Fruit fly (Drosophila melanogaster) whole organism: Measurements from ENCODE around the gene Ent1.

Source experiments
- CG8478 ChIP-seq: fragments of >200 bp; optimal IDR thresholded peaks from 2 replicates; lab custom pipeline; 2018; ENCODE audit warnings: inconsistent platforms
- Dll ChIP-seq: fragments of >200 bp; optimal IDR thresholded peaks from 2 replicates; lab custom pipeline; 2017
- EcR ChIP-seq, 2 experiments: fragments of >200 bp; optimal IDR thresholded peaks; 2 replicates each; lab custom pipeline; 2017; ENCODE audit warnings: missing biosample characterization in 2 of 2, missing genetic modification characterization in 2 of 2, missing genetic modification reagents in 2 of 2
- pan ChIP-seq: fragments of >200 bp; optimal IDR thresholded peaks from 2 replicates; lab custom pipeline; 2017
- psq ChIP-seq: fragments of >200 bp; optimal IDR thresholded peaks from 2 replicates; lab custom pipeline; 2017
- usp ChIP-seq: fragments of >200 bp; optimal IDR thresholded peaks from 2 replicates; lab custom pipeline; 2017; ENCODE audit warnings: missing biosample characterization, missing genetic modification characterization, mixed read lengths

The Ent1 gene

DNA sequence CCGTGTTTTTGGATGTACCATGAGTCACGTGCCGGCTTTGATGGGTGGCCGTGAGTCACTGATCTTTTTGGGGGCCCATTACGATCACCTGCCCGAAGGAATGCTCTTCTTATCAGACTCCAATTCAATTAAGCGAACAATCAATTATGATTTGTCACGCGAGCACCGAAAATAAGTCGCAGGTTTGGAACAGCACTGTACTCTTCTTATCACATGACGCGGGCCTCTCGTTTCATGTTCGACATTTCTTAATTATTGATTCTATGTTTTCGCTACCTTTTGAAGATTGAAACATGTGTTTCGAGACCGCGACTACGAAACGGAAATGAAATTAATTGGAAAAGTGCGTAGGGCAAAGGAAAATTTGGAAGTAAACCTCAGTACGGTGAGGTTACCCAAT is 12.1 kb upstream of the Ent1 start:
- TF ChIP-seq psq (lab: Kevin White, UChicago) (no peak), usp (no peak), EcR (GFP tag; optimal IDR thresholded peaks at IDR 0.05; lab: Kevin White, UChicago) (no peak), Dll (no peak), pan (lab: Kevin White, UChicago) (no peak), CG8478 (lab: Kevin White, UChicago) (no peak)

DNA sequence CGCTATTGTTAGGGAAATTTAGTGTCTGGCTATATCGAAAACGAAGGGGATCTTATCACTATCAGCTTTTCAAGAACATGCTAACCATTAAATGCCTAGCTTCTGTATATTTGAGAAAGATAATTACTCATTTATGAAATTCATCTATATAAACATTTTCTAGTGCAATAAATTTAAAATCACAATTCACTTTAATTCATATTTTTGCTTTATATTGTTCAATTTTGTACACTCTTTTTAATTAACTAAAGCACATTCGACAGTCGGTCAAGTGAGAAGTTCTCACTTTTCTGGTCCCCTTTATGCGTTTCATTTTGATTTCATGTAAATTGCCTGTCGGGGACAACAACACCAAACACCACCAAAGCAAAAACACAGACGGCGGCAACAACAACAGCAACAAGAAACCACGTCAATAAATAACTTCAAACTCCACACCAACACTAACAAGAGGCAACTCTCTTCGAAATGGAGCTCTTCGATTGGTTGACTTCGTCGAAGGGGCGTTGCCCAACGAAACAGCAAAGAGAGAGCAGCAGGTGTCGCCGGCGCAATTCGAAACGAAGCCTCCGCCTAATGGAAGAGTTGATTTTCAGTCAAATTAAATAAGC is 10.8 kb upstream of the Ent1 start:
- no peak for TF ChIP-seq Dll
- TF ChIP-seq usp: no peak
- no peak for TF ChIP-seq psq (lab: Kevin White, UChicago)
- TF ChIP-seq EcR (GFP tag; optimal IDR thresholded peaks at IDR 0.05; lab: Kevin White, UChicago): no peak
- TF ChIP-seq pan (lab: Kevin White, UChicago): no peak
- no peak for TF ChIP-seq CG8478 (lab: Kevin White, UChicago)

DNA sequence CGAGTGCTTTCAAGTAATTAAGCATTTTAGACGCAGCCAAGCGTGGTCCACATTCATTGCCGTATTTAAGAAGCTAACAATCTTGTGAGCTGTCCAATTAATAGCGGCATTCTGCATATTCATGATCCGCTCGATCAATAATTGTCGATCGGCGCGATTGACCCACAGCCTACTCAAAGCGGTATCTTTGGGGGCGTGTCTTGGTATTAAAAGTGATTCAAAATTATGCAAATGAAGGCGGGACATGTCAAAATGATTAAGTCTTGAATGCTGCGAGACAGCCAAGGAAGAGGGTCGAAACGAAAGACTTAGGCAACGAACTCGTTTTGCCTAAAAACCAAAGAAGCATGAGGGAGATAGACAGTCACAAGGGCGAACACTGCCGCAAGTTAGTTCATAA is 9.2 kb upstream of the Ent1 start:
- TF ChIP-seq EcR (GFP tag; optimal IDR thresholded peaks at IDR 0.05; lab: Kevin White, UChicago) (no peak), pan (lab: Kevin White, UChicago) (no peak), Dll (no peak), CG8478 (lab: Kevin White, UChicago) (no peak), psq (lab: Kevin White, UChicago) (no peak), usp (no peak)

DNA sequence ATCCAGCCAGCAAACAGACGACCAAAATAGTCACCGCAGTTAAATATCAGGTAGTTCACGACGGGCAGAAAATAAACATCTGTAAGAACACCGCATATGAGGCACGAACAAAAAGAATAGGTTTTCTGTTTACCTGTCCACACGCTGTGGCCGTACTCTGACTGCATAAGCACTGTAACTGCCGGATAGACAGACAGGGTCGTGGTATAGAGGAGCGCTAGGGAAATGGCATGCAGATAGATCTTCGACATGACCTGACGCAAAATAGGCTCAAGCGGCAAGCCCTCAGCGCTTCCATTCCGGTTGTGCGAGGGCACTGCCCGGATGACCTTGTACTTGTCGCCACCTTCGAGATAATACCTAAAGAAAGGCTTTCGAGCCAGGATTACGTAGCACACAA is 1.4 kb downstream of the Ent1 start:
- TF ChIP-seq EcR (GFP tag; optimal IDR thresholded peaks at IDR 0.05; lab: Kevin White, UChicago): no peak

DNA sequence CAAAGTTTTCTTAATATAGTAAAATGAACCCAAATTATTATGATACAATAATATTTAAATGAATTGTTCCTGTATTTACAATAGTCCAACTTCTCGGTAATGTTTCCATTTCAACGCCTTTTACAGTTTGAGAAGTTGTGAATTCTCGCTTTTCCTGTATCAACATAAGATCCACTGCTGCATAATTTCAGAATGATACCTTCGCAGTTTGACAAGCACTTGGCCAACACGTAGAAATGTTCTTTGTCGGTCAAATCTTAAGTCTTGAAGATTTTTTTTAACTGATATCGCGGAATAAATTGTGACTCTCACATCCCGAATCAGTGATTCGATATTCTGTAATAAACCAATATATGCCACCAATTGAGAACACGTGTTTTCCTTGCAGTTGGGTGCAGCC is 10.1 kb downstream of the Ent1 start:
- TF ChIP-seq EcR (GFP tag; optimal IDR thresholded peaks at IDR 0.05; lab: Kevin White, UChicago): no peak

DNA sequence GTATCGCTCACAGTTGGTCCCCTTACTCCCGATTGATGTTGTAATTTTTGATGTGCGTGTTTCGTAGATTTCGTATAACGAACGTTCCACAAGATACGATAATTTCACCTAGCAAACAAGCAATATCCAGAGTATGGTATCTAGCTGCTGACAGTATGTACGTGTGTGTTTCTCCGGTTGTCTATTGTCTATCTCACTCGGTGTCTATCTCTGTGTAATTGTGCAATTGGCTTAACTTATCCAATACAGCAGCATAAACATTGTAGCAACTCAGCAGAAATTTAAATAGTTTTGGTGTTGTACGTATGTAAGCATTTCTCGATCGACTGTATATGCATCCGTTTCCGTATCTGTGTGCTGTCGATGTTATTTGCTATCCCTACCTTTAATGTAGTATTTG is 10.9 kb downstream of the Ent1 start:
- TF ChIP-seq Dll: no peak
- TF ChIP-seq usp: no peak
- TF ChIP-seq psq (lab: Kevin White, UChicago): no peak
- TF ChIP-seq pan (lab: Kevin White, UChicago): no peak
- no peak for TF ChIP-seq EcR (GFP tag; optimal IDR thresholded peaks at IDR 0.05; lab: Kevin White, UChicago)

DNA sequence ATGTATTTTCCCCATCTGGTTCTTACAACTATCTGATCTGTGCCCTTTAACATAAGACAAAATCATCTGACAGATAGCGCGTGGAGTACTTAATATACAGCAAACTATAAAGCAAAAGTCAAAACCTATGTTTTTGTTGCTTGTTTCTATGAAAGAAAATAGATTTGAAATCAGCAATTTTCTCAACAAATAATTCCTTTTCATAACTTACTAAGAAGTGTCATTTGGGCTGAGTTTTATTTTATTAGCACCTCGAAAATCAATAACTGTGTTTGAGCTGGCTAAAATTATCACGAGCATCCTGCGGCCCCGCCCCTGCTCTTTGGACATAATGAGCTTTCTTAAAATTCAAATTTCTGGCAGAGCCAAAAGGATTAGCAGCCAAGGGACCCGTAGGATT is 25.4 kb downstream of the Ent1 start, which contains the start of gene CG31921:
Gene CG31921, minus strand, starts transcription at position 101 of the 400 bp plus-strand sequence.
- no peak for TF ChIP-seq EcR (GFP tag; optimal IDR thresholded peaks at IDR 0.05; lab: Kevin White, UChicago)
- TF ChIP-seq Dll: no peak
- TF ChIP-seq usp: no peak
- no peak for TF ChIP-seq psq (lab: Kevin White, UChicago)
- TF ChIP-seq pan (lab: Kevin White, UChicago): no peak
- no peak for TF ChIP-seq CG8478 (lab: Kevin White, UChicago)

DNA sequence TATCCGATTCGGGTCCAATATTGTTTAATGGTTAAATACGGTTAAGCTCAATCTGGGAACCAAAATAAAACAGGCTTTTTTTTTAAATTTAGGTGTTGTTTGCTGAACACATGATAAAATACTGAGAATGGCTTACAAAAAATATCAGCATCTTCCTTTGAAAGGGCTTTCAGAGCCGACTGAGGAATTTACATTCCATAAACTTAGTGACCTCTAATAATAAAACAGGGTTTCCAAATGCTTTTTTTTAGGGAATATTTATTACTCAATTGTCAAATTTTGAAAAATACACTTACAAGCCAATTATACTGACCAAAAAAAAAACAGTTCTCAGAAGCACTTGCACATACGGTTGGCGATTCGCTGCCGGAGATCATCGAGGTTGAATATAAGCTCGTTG is 28.0 kb downstream of the Ent1 start, which contains the start of gene CG43755:
Gene CG43755, minus strand, starts transcription at position 101 of the 400 bp plus-strand sequence.
- TF ChIP-seq Dll (no peak), pan (lab: Kevin White, UChicago) (no peak), psq (lab: Kevin White, UChicago) (no peak), CG8478 (lab: Kevin White, UChicago) (no peak), usp (no peak), EcR (GFP tag; optimal IDR thresholded peaks at IDR 0.05; lab: Kevin White, UChicago) (no peak)

DNA sequence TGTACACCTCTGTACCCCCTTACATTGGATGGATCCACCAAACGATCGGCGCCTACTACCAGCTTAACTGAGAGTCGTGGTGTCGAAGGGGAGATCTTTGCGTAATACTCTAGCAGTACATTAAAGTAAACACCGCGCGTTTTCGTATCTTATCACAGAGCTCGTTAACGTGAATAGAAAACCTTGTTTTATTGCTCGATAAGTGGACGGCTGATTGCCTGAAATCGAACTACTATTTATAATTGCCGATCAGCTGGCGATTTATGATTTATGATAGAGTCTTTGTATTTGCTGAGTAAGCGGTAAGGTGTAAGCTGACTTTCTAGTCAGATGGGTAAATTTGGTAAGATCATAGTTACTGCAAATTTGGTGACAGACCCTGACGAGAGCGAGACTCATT is 34.8 kb downstream of the Ent1 start:
- TF ChIP-seq psq (lab: Kevin White, UChicago): no peak
- no peak for TF ChIP-seq usp
- no peak for TF ChIP-seq CG8478 (lab: Kevin White, UChicago)
- TF ChIP-seq pan (lab: Kevin White, UChicago): no peak
- no peak for TF ChIP-seq Dll

DNA sequence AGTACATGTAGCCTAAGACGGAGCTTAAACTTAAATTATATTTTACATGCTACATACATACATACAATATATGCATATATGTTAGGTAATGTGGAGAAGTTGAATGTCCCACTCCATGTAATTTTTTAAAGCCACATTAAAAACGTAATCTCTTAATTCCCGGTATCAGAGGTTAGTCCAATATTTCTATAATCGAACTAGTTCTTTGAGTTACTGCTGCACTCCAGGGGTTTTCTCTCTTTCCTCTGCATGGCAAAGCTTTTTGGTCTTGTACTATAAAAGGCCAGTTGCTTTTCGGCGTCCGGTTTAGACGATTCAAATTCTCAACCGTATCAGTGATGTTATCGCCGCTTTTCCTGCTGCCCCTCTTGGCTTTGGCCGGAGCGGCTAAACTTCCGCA is 35.9 kb downstream of the Ent1 start, which contains the start of gene CG33127:
Gene CG33127, plus strand, starts transcription at position 309 of the 400 bp plus-strand sequence.
- TF ChIP-seq pan (lab: Kevin White, UChicago) (no peak), usp (no peak), Dll (no peak), EcR (GFP tag; optimal IDR thresholded peaks at IDR 0.05; lab: Kevin White, UChicago) (no peak), psq (lab: Kevin White, UChicago) (no peak), CG8478 (lab: Kevin White, UChicago) (no peak)

DNA sequence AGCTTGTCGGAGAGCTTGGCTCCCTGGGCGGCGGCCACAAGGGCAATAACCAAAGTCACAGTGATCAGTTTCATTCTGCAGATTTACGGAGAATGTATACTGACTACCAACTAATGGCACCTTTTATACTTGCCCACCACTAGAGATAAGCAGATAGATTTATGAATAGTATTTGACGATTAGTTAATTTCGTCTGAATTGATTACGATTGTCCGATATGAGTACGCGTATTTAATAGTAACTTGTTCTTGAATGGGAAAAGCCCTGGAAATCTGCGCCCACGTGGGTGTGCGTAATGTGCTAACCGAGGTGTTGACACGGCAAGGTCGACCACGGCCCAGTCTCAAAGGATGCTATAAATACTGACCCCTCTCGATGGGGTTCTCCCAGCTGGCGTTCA is 36.5 kb downstream of the Ent1 start, which contains the start of gene CG11911:
Gene CG11911, minus strand, starts transcription at position 101 of the 400 bp plus-strand sequence.
- no peak for TF ChIP-seq usp
- no peak for TF ChIP-seq EcR (GFP tag; optimal IDR thresholded peaks at IDR 0.05; lab: Kevin White, UChicago)
- no peak for TF ChIP-seq CG8478 (lab: Kevin White, UChicago)
- no peak for TF ChIP-seq Dll
- no peak for TF ChIP-seq pan (lab: Kevin White, UChicago)
- no peak for TF ChIP-seq psq (lab: Kevin White, UChicago)

DNA sequence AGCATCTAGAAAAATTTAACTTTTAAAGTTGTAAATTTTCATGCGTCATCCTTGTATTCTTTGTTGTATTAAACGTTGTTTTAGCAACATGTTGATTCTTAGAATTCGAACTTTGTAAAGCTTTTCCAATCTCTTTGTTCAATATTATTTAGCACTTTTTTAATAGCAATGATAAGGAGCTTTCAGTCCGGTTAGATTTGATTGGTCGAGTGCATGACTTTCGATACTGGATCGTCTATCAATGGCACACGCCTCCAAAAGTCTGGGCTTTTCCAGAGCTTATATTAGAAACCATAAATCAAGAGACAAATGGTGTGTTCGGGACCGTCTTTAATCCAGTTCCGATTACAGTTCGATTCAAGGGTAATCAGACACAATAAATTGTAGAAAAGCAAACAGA is 37.9 kb downstream of the Ent1 start:
- TF ChIP-seq CG8478 (lab: Kevin White, UChicago): no peak
- no peak for TF ChIP-seq psq (lab: Kevin White, UChicago)
- no peak for TF ChIP-seq Dll
- TF ChIP-seq pan (lab: Kevin White, UChicago): no peak
- no peak for TF ChIP-seq EcR (GFP tag; optimal IDR thresholded peaks at IDR 0.05; lab: Kevin White, UChicago)
- TF ChIP-seq usp: no peak

DNA sequence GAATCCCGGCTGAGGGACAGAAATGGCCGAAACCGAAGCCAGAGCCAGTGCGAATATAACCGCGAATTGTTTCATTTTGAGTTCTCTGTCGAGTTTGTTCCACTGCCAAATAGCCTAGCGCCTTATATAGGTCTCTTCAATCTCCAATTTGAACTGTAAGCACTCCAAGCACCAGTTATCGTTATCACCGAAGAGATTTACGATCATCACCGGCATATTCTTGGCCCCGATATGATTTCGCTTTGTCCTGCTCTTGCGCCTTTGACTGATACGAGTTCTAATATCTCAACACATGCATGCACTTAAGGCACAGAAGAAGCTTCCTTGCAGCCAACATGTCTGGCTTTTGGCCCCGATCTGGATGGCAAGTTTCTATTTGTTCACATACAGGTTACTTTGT is 38.5 kb downstream of the Ent1 start, which contains the start of gene CG11912:
Gene CG11912, minus strand, starts transcription at position 101 of the 400 bp plus-strand sequence.
- TF ChIP-seq Dll (no peak), usp (no peak), psq (lab: Kevin White, UChicago) (no peak), CG8478 (lab: Kevin White, UChicago) (no peak), EcR (GFP tag; optimal IDR thresholded peaks at IDR 0.05; lab: Kevin White, UChicago) (no peak), pan (lab: Kevin White, UChicago) (no peak)
